Fruit fly (Drosophila melanogaster): Measurements from ENCODE around the gene CG14323.

- TF ChIP-seq CG42726 (GFP tag; IDR thresholded peaks at IDR 0.05; ENCODE audit: partially characterized antibody), result no peak
- no peak for TF ChIP-seq dmrt99B (tag; optimal IDR thresholded peaks at IDR 0.05)
- no peak for TF ChIP-seq dmrt11E (tag; optimal IDR thresholded peaks at IDR 0.05)
- no peak for TF ChIP-seq nmo (GFP tag; optimal IDR thresholded peaks at IDR 0.05)
- TF ChIP-seq Dfd (GFP tag; optimal IDR thresholded peaks at IDR 0.05), result no peak
- no peak for TF ChIP-seq CG12219 (GFP tag; optimal IDR thresholded peaks at IDR 0.05)
- TF ChIP-seq usp (GFP tag; optimal IDR thresholded peaks at IDR 0.05), result no peak
- TF ChIP-seq CG14965 (GFP tag; optimal IDR thresholded peaks at IDR 0.05; ENCODE audit: borderline replicate concordance), result no peak
- TF ChIP-seq Nf-YB (GFP tag; optimal IDR thresholded peaks at IDR 0.05), result no peak
- no peak for TF ChIP-seq prd (optimal IDR thresholded peaks at IDR 0.05)
- TF ChIP-seq prd (GFP tag; IDR thresholded peaks at IDR 0.05), result no peak
Measured at dm6 chr3R:17611836-17612235, 10.1 kb downstream of the CG14323 start.

Data from whole organism, embryonic.